ENCODE assay signal across 1 fruit fly cellular context in the genomic region with DNA sequence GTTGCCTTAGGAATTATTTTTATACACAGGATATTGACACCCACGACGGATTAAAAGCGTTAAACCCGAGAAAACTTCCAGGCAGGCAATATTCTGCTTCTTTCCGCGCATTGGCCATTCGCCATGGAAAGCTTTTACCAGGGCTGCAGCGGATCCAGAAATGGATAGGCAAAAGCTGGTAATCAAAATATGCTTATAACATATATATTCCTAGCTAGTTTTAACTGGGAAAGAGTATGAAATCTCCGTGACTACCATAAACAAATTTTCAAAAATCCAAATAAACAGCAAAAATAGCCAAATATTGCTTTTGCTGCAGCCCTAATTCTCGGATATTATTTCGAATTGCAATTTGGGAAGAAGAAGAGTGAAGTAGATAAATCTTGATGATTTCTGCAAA.
TF ChIP-seq lines count a peak whose summit lies in the region.

A gene (minus strand): TSS at position 141 of the 400 bp plus-strand sequence.
A gene (plus strand): TSS at position 335 of the 400 bp plus-strand sequence.

TF ChIP-seq in whole organism, embryonic, 481 proteins besides CTCF, POLR2A, EP300 and RAD21 (continued from another document):
- TF ChIP-seq ems (GFP tag; optimal IDR thresholded peaks at IDR 0.05; lab: Kevin White, UChicago) = peak; percentile 95
- TF ChIP-seq CG4617 (GFP tag; optimal IDR thresholded peaks at IDR 0.05; lab: Kevin White, UChicago; ENCODE audit: borderline replicate concordance) = peak; percentile 99
- peak; percentile 65 for TF ChIP-seq stwl (tag; optimal IDR thresholded peaks at IDR 0.05; lab: Kevin White, UChicago)
- TF ChIP-seq trh (GFP tag; optimal IDR thresholded peaks at IDR 0.05; lab: Kevin White, UChicago) = peak; percentile 81
- TF ChIP-seq tx (GFP tag; optimal IDR thresholded peaks at IDR 0.05; lab: Kevin White, UChicago) = peak; percentile 95
- TF ChIP-seq Fer1 (GFP tag; optimal IDR thresholded peaks at IDR 0.05; lab: Kevin White, UChicago) = peak; percentile 93
- TF ChIP-seq CG33557 (GFP tag; optimal IDR thresholded peaks at IDR 0.05; lab: Kevin White, UChicago) = peak; percentile 85
